Worm (Caenorhabditis elegans) whole organism, L4 larva: ENCODE data around the gene atx-3.

Experiments used
- D1046.2 ChIP-seq: fragments of 200-800 bp; sonication (Bioruptor generic); IDR thresholded peaks from 2 replicates; pipeline ENCODE4 v1.3.6; 2022; ENCODE audit warnings: missing genetic modification characterization, missing compliant biosample characterization
- F44E2.7 ChIP-seq: fragments of 200-800 bp; sonication (Bioruptor generic); IDR thresholded peaks from 2 replicates; pipeline ENCODE4 v2.1.2; 2022; ENCODE audit warnings: missing genetic modification characterization, missing compliant biosample characterization
- F49E8.2 ChIP-seq: sonication (generic microtip); optimal IDR thresholded peaks from 2 replicates; lab custom pipeline; 2016; ENCODE audit warnings: missing compliant biosample characterization, mild to moderate bottlenecking, missing genetic modification characterization, borderline replicate concordance
- T26A8.4 ChIP-seq: fragments of 200-800 bp; sonication (Bioruptor generic); IDR thresholded peaks from 2 replicates; pipeline ENCODE4 v1.3.6; 2022; ENCODE audit warnings: missing genetic modification characterization, missing compliant biosample characterization
- Y105C5A.15 ChIP-seq: fragments of 200-800 bp; sonication (Bioruptor generic); IDR thresholded peaks from 2 replicates; pipeline ENCODE4 v1.3.6; 2022; ENCODE audit warnings: missing genetic modification characterization, missing compliant biosample characterization
- Y48G9A.11 ChIP-seq: fragments of 200-800 bp; sonication (Bioruptor generic); IDR thresholded peaks from 2 replicates; pipeline ENCODE4 v1.3.6; 2022; ENCODE audit warnings: missing genetic modification reagents, missing genetic modification characterization, missing compliant biosample characterization
- Y75B8A.6 ChIP-seq: fragments of 200-800 bp; sonication (Bioruptor generic); IDR thresholded peaks from 2 replicates; pipeline ENCODE4 v1.3.6; 2022; ENCODE audit warnings: missing genetic modification reagents, missing genetic modification characterization, missing compliant biosample characterization
- ZK546.5 ChIP-seq, 2 experiments: sonication (generic microtip); optimal IDR thresholded peaks; 2 replicates each; lab custom pipeline; 2017; ENCODE audit warnings: missing biosample characterization in 2 of 2, missing genetic modification characterization in 2 of 2
- arid-1 ChIP-seq: fragments of 200-800 bp; sonication (Bioruptor generic); conservative IDR thresholded peaks from 2 replicates; pipeline ENCODE4 v1.3.6; 2022; ENCODE audit warnings: missing genetic modification reagents, missing genetic modification characterization, missing compliant biosample characterization
- ceh-20 ChIP-seq: fragments of 200-800 bp; sonication (Bioruptor generic); IDR thresholded peaks from 2 replicates; pipeline ENCODE4 v1.3.6; 2022; ENCODE audit warnings: missing genetic modification reagents, missing genetic modification characterization, missing compliant biosample characterization
- ceh-32 ChIP-seq: sonication (generic microtip); optimal IDR thresholded peaks from 2 replicates; lab custom pipeline; 2016; ENCODE audit warnings: mild to moderate bottlenecking, missing genetic modification characterization, missing compliant biosample characterization; ENCODE audit not compliant: poor library complexity
- ceh-82 ChIP-seq: sonication (generic microtip); optimal IDR thresholded peaks from 2 replicates; lab custom pipeline; 2017; ENCODE audit warnings: missing biosample characterization, missing genetic modification characterization
- daf-16 ChIP-seq, 3 experiments: sonication (generic microtip); optimal IDR thresholded peaks; 2 replicates each; lab custom pipeline; 2016 to 2017; ENCODE audit warnings: missing genetic modification characterization in 3 of 3, missing genetic modification reagents in 3 of 3, mild to moderate bottlenecking in 2 of 3, missing compliant biosample characterization in 2 of 3, missing biosample characterization in 1 of 3, moderate library complexity in 1 of 3
- daf-19 ChIP-seq: fragments of 200-800 bp; sonication (Bioruptor generic); conservative IDR thresholded peaks from 2 replicates; pipeline ENCODE4 v1.3.6; 2022; ENCODE audit warnings: missing genetic modification characterization, missing compliant biosample characterization
- dmd-8 ChIP-seq: fragments of 200-800 bp; sonication (Bioruptor generic); IDR thresholded peaks from 2 replicates; pipeline ENCODE4 v1.3.6; 2022; ENCODE audit warnings: missing genetic modification characterization, missing compliant biosample characterization
- dpl-1 ChIP-seq: fragments of 150-350 bp; optimal IDR thresholded peaks from 2 replicates; lab custom pipeline; 2014; ENCODE audit warnings: missing biosample characterization, missing genetic modification reagents, missing genetic modification characterization
- duxl-1 ChIP-seq: sonication (generic microtip); optimal IDR thresholded peaks from 2 replicates; lab custom pipeline; 2016; ENCODE audit warnings: mild to moderate bottlenecking, missing genetic modification characterization, moderate library complexity, missing compliant biosample characterization; ENCODE audit not compliant: poor library complexity
- egl-27 ChIP-seq: sonication (generic microtip); optimal IDR thresholded peaks from 3 replicates; lab custom pipeline; 2017; ENCODE audit warnings: missing biosample characterization, missing genetic modification reagents, missing genetic modification characterization
- fkh-10 ChIP-seq: fragments of 150-350 bp; optimal IDR thresholded peaks from 2 replicates; lab custom pipeline; 2014; ENCODE audit warnings: missing biosample characterization, missing genetic modification reagents, missing genetic modification characterization
- hif-1 ChIP-seq, 2 experiments: sonication (generic microtip); optimal IDR thresholded peaks; 2 replicates each; lab custom pipeline; 2016 to 2017; ENCODE audit warnings: missing compliant biosample characterization in 2 of 2, missing genetic modification characterization in 2 of 2, missing genetic modification reagents in 2 of 2, missing genotype in 2 of 2, mild to moderate bottlenecking in 1 of 2
- hlh-11 ChIP-seq: fragments of 200-800 bp; sonication (Bioruptor generic); optimal IDR thresholded peaks from 2 replicates; lab custom pipeline; 2018; ENCODE audit warnings: mild to moderate bottlenecking, missing genetic modification characterization, missing compliant biosample characterization
- hlh-30 ChIP-seq: sonication (generic microtip); optimal IDR thresholded peaks from 2 replicates; lab custom pipeline; 2017; ENCODE audit warnings: antibody characterized with exemption, mild to moderate bottlenecking, missing genetic modification characterization, missing compliant biosample characterization; ENCODE audit not compliant: insufficient read depth
- hmg-1.1 ChIP-seq: fragments of 200-800 bp; sonication (Bioruptor generic); IDR thresholded peaks from 2 replicates; pipeline ENCODE4 v1.3.6; 2022; ENCODE audit warnings: missing genetic modification reagents, missing genetic modification characterization, missing compliant biosample characterization
- lin-1 ChIP-seq: fragments of 200-800 bp; sonication (Bioruptor generic); IDR thresholded peaks from 2 replicates; pipeline ENCODE4 v1.3.6; 2022; ENCODE audit warnings: missing genetic modification reagents, missing genetic modification characterization, missing compliant biosample characterization
- lin-13 ChIP-seq: fragments of 150-350 bp; optimal IDR thresholded peaks from 2 replicates; lab custom pipeline; 2014; ENCODE audit warnings: missing biosample characterization, missing genetic modification reagents, missing genetic modification characterization
- lin-38 ChIP-seq: fragments of 200-800 bp; sonication (Bioruptor generic); IDR thresholded peaks from 2 replicates; pipeline ENCODE4 v1.3.6; 2022; ENCODE audit warnings: missing genetic modification reagents, missing genetic modification characterization, missing compliant biosample characterization
- lir-3 ChIP-seq: sonication (generic microtip); optimal IDR thresholded peaks from 2 replicates; lab custom pipeline; 2016; ENCODE audit warnings: mild to moderate bottlenecking, missing genetic modification characterization, missing compliant biosample characterization
- mdl-1 ChIP-seq, 2 experiments: fragments of 150-350 bp in 1 of 2; sonication (generic microtip) in 1 of 2; optimal IDR thresholded peaks; 2 replicates each; lab custom pipeline; 2014 to 2017; ENCODE audit warnings: missing biosample characterization in 2 of 2, missing genetic modification characterization in 2 of 2
- mep-1 ChIP-seq: fragments of 150-350 bp; sonication (generic microtip); optimal IDR thresholded peaks from 3 replicates; lab custom pipeline; 2014; ENCODE audit warnings: missing biosample characterization, missing genetic modification characterization
- mes-2 ChIP-seq: sonication (generic microtip); optimal IDR thresholded peaks from 2 replicates; lab custom pipeline; 2016; ENCODE audit warnings: missing genotype, mild to moderate bottlenecking, missing genetic modification characterization, missing compliant biosample characterization; ENCODE audit not compliant: poor library complexity, severe bottlenecking
- mxl-3 ChIP-seq: fragments of 200-800 bp; sonication (Bioruptor generic); optimal IDR thresholded peaks from 2 replicates; lab custom pipeline; 2018; ENCODE audit warnings: mild to moderate bottlenecking, missing genetic modification characterization, missing compliant biosample characterization
- nhr-10 ChIP-seq: fragments of 150-350 bp; optimal IDR thresholded peaks from 2 replicates; lab custom pipeline; 2014; ENCODE audit warnings: missing biosample characterization, missing genetic modification characterization
- nhr-102 ChIP-seq: sonication (generic microtip); optimal IDR thresholded peaks from 2 replicates; lab custom pipeline; 2016; ENCODE audit warnings: mild to moderate bottlenecking, missing genetic modification characterization, moderate library complexity, missing compliant biosample characterization
- nhr-237 ChIP-seq: sonication (generic microtip); optimal IDR thresholded peaks from 2 replicates; lab custom pipeline; 2017; ENCODE audit warnings: missing biosample characterization, missing genetic modification characterization
- nhr-28 ChIP-seq: fragments of 150-350 bp; optimal IDR thresholded peaks from 2 replicates; lab custom pipeline; 2014; ENCODE audit warnings: missing biosample characterization, missing genetic modification characterization
- nhr-41 ChIP-seq: fragments of 200-800 bp; sonication (Bioruptor generic); IDR thresholded peaks from 2 replicates; pipeline ENCODE4 v1.3.6; 2022; ENCODE audit warnings: missing genetic modification reagents, missing genetic modification characterization, missing compliant biosample characterization
- nhr-42 ChIP-seq: fragments of 200-800 bp; sonication (Bioruptor generic); IDR thresholded peaks from 2 replicates; pipeline ENCODE4 v1.3.6; 2022; ENCODE audit warnings: missing genetic modification characterization, missing compliant biosample characterization
- nhr-6 ChIP-seq: fragments of 150-350 bp; optimal IDR thresholded peaks from 2 replicates; lab custom pipeline; 2014; ENCODE audit warnings: missing biosample characterization, missing genetic modification characterization
- nhr-77 ChIP-seq: fragments of 150-350 bp; optimal IDR thresholded peaks from 2 replicates; lab custom pipeline; 2014; ENCODE audit warnings: missing biosample characterization, missing genetic modification characterization
- pha-4 ChIP-seq, 2 experiments: fragments of 150-350 bp in 1 of 2; fragments of 200-800 bp in 1 of 2; sonication (Bioruptor generic) in 1 of 2; IDR thresholded peaks in 1 of 2; optimal IDR thresholded peaks in 1 of 2; 2 replicates each; pipeline versions ENCODE4 v1.3.6 to Lab custom; 2014 to 2022; ENCODE audit warnings: missing genetic modification characterization in 2 of 2, missing genetic modification reagents in 2 of 2, missing biosample characterization in 1 of 2, missing compliant biosample characterization in 1 of 2
- rbr-2 ChIP-seq: sonication (generic microtip); optimal IDR thresholded peaks from 2 replicates; lab custom pipeline; 2016; ENCODE audit warnings: missing genotype, missing genetic modification characterization, missing compliant biosample characterization
- snpc-1.2 ChIP-seq: fragments of 200-800 bp; sonication (Bioruptor generic); IDR thresholded peaks from 2 replicates; pipeline ENCODE4 v1.3.6; 2022; ENCODE audit warnings: missing genetic modification reagents, missing genetic modification characterization, missing compliant biosample characterization
- spr-1 ChIP-seq: sonication (generic microtip); optimal IDR thresholded peaks from 2 replicates; lab custom pipeline; 2016; ENCODE audit warnings: mild to moderate bottlenecking, missing genetic modification characterization, missing compliant biosample characterization
- spr-3 ChIP-seq: fragments of 200-800 bp; sonication (Bioruptor generic); optimal IDR thresholded peaks from 2 replicates; lab custom pipeline; 2018; ENCODE audit warnings: mild to moderate bottlenecking, missing genetic modification characterization, missing compliant biosample characterization
- tra-1 ChIP-seq: fragments of 200-800 bp; sonication (Bioruptor generic); IDR thresholded peaks from 2 replicates; pipeline ENCODE4 v1.3.6; 2022; ENCODE audit warnings: missing genetic modification reagents, missing genetic modification characterization, missing compliant biosample characterization
- unc-39 ChIP-seq: sonication (generic microtip); optimal IDR thresholded peaks from 2 replicates; lab custom pipeline; 2017; ENCODE audit warnings: missing biosample characterization, missing genetic modification characterization
- zag-1 ChIP-seq: fragments of 150-350 bp; optimal IDR thresholded peaks from 2 replicates; lab custom pipeline; 2014; ENCODE audit warnings: missing biosample characterization, missing genetic modification characterization
- ztf-11 ChIP-seq: fragments of 150-350 bp; optimal IDR thresholded peaks from 2 replicates; lab custom pipeline; 2014; ENCODE audit warnings: missing biosample characterization, missing genetic modification characterization

Gene atx-3

ce11 chrV:15553869-15554268 is 23.4 kb downstream of the atx-3 start (continued):
- TF ChIP-seq mep-1 (peak; percentile 28), unc-39 (tag; lab: Kevin White, UChicago) (no peak), nhr-6 (tag; lab: Kevin White, UChicago) (peak; percentile 57), pha-4 (GFP tag; IDR thresholded peaks at IDR 0.05; lab: Robert Waterston, UW) (peak; percentile 39; the same call in 1 of the 2 replicates), pha-4 (tag; optimal IDR thresholded peaks at IDR 0.05; lab: Kevin White, UChicago) (no peak), daf-16 (GFP tag; optimal IDR thresholded peaks at IDR 0.05; lab: Kevin White, UChicago) (peak in 1 of 2 experiments; percentile 46), daf-16 (tag; optimal IDR thresholded peaks at IDR 0.05; lab: Kevin White, UChicago) (peak; percentile 43), nhr-28 (peak; percentile 33), hlh-30 (peak; percentile 19), tra-1 (GFP tag; lab: Robert Waterston, UW) (0 out of 2 replicates have a peak, but pooled peaks have one; percentile 53), rbr-2 (tag; lab: Kevin White, UChicago) (peak; percentile 23), spr-1 (peak; percentile 22), mes-2 (peak; percentile 68), Y48G9A.11 (GFP tag; lab: Robert Waterston, UW) (0 out of 2 replicates have a peak, but pooled peaks have one; percentile 37), snpc-1.2 (GFP tag; lab: Robert Waterston, UW) (peak; percentile 72; the same call in 1 of the 2 replicates), lin-1 (GFP tag; lab: Robert Waterston, UW) (0 out of 2 replicates have a peak, but pooled peaks have one; percentile 19), ceh-82 (no peak), dmd-8 (peak; percentile 48; the same call in 1 of the 2 replicates)

ce11 chrV:15551642-15552041 is 25.6 kb downstream of the atx-3 start:
- TF ChIP-seq dpl-1 (GFP tag; lab: Kevin White, UChicago), result peak; percentile 10
- TF ChIP-seq F44E2.7 (GFP tag; lab: Robert Waterston, UW), result 0 out of 2 replicates have a peak, but pooled peaks have one; percentile 54
- peak; percentile 73 for TF ChIP-seq arid-1 (GFP tag; lab: Robert Waterston, UW)
- TF ChIP-seq lin-38, result peak; percentile 71
- peak; percentile 71; the same call in 1 of the 2 replicates for TF ChIP-seq nhr-41 (GFP tag; lab: Robert Waterston, UW)
- TF ChIP-seq nhr-10, result no peak
- peak; percentile 63; the same call in 1 of the 2 replicates for TF ChIP-seq Y105C5A.15 (GFP tag; lab: Robert Waterston, UW)
- 0 out of 2 replicates have a peak, but pooled peaks have one; percentile 60 for TF ChIP-seq Y75B8A.6 (GFP tag; lab: Robert Waterston, UW)
- TF ChIP-seq ceh-20, result no peak
- TF ChIP-seq spr-3 (GFP tag; lab: Kevin White, UChicago), result peak; percentile 53
- TF ChIP-seq daf-19, result no peak
- no peak for TF ChIP-seq zag-1 (tag; lab: Kevin White, UChicago)
- TF ChIP-seq hmg-1.1 (GFP tag; lab: Robert Waterston, UW), result peak; percentile 79
- TF ChIP-seq lin-13 (GFP tag; lab: Kevin White, UChicago), result peak; percentile 47
- TF ChIP-seq lir-3 (tag; lab: Kevin White, UChicago), result peak; percentile 47
- TF ChIP-seq nhr-237, result no peak
- peak; percentile 54 for TF ChIP-seq nhr-102 (tag; lab: Kevin White, UChicago)
- TF ChIP-seq T26A8.4 (GFP tag; lab: Robert Waterston, UW), result peak; percentile 60; the same call in 1 of the 2 replicates
- TF ChIP-seq ZK546.5 (tag; optimal IDR thresholded peaks at IDR 0.05; lab: Kevin White, UChicago), result no peak
- TF ChIP-seq hlh-11 (tag; lab: Kevin White, UChicago), result peak; percentile 43
- peak; percentile 50 for TF ChIP-seq mxl-3 (GFP tag; lab: Kevin White, UChicago)
- peak; percentile 2 for TF ChIP-seq F49E8.2 (tag; lab: Kevin White, UChicago)
- TF ChIP-seq egl-27 (tag; lab: Kevin White, UChicago), result no peak
- peak in 1 of 2 experiments; percentile 35 for TF ChIP-seq hif-1 (tag; optimal IDR thresholded peaks at IDR 0.05; lab: Kevin White, UChicago)
- TF ChIP-seq D1046.2, result peak; percentile 84
- no peak for TF ChIP-seq ceh-32 (tag; lab: Kevin White, UChicago)
- peak in 1 of 2 experiments; percentile 55 for TF ChIP-seq mdl-1 (tag; optimal IDR thresholded peaks at IDR 0.05; lab: Kevin White, UChicago)
- TF ChIP-seq Y48G9A.11 (GFP tag; lab: Robert Waterston, UW), result peak; percentile 47; the same call in 1 of the 2 replicates
- peak; percentile 63 for TF ChIP-seq duxl-1 (tag; lab: Kevin White, UChicago)
- peak; percentile 46 for TF ChIP-seq spr-1
- no peak for TF ChIP-seq fkh-10 (GFP tag; lab: Kevin White, UChicago)
- peak; percentile 52 for TF ChIP-seq mes-2
- no peak for TF ChIP-seq ztf-11 (tag; lab: Kevin White, UChicago)
- TF ChIP-seq nhr-42 (GFP tag; lab: Robert Waterston, UW), result peak; percentile 56; the same call in 1 of the 2 replicates
- TF ChIP-seq nhr-77, result peak; percentile 26
